Worm (Caenorhabditis elegans): ENCODE results near the gene otpl-2.

DNA sequence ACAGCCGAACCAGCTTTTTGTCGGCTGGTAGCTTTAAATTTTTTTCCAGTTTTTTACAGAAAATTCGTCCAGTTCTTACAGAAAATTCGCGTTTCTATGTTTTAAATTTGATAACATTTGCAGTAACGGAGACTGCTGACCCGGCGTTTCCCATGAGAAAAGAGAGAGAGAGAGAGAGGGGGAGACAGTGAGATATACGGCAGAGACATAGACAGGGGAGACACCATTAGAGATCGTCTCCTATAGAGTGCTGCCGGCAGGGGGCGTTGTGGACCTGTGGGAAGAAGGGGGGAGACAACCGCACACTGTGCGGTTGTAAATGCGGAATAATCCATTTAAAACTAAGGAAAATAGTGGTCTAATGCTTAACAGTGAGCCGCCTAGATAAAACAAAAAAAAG is 43.9 kb upstream of the otpl-2 start:
- TF ChIP-seq pha-4 (tag; optimal IDR thresholded peaks at IDR 0.05) (no peak), elt-1 (tag; optimal IDR thresholded peaks at IDR 0.05; ENCODE audit: borderline replicate concordance, insufficient read depth) (no peak), nhr-28 (tag; optimal IDR thresholded peaks at IDR 0.05) (no peak), M03D4.4 (tag; optimal IDR thresholded peaks at IDR 0.05) (no peak), blmp-1 (tag; optimal IDR thresholded peaks at IDR 0.05) (no peak), unc-62 (GFP tag; optimal IDR thresholded peaks at IDR 0.05) (no peak), nhr-237 (tag; optimal IDR thresholded peaks at IDR 0.05) (no peak)

Data from whole organism, mixed stage, embryonic.